Fruit fly (Drosophila melanogaster): ENCODE measurements around the gene lectin-21Ca.
A peak's percentile ranks its signal among the peaks of the same experiment; 100 is the strongest.

- TF ChIP-seq Hr4 (GFP tag; optimal IDR thresholded peaks at IDR 0.05) (peak; percentile 86), Hr39 (GFP tag; optimal IDR thresholded peaks at IDR 0.05) (peak; percentile 49), CG11902 (GFP tag; optimal IDR thresholded peaks at IDR 0.05) (no peak), CG10669 (GFP tag; optimal IDR thresholded peaks at IDR 0.05) (no peak), CG8632 (GFP tag; optimal IDR thresholded peaks at IDR 0.05) (no peak), Hr38 (GFP tag; optimal IDR thresholded peaks at IDR 0.05) (no peak), net (GFP tag; optimal IDR thresholded peaks at IDR 0.05) (peak; percentile 48), vri (GFP tag; optimal IDR thresholded peaks at IDR 0.05) (no peak), CG4318 (GFP tag; optimal IDR thresholded peaks at IDR 0.05) (peak; percentile 63)
These were observed 39.9 kb downstream of the lectin-21Ca start for dm6 chr2L:664306-664705.

All from whole organism, prepupa.